Fruit fly (Drosophila melanogaster) whole organism, embryonic: Measurements from ENCODE around the gene CG13898.

ENCODE experiments used
- Atf6 ChIP-seq: fragments of 200-800 bp; sonication (Bioruptor generic); IDR thresholded peaks from 2 replicates; pipeline ENCODE4 v1.3.6; 2022; ENCODE audit warnings: missing biosample characterization, missing genetic modification characterization
- B-H2 ChIP-seq: fragments of 200-800 bp; sonication (Bioruptor generic); optimal IDR thresholded peaks from 2 replicates; lab custom pipeline; 2018; ENCODE audit warnings: missing biosample characterization, mild to moderate bottlenecking, missing genetic modification characterization
- BEAF-32 ChIP-seq: fragments of 200-800 bp; sonication (Bioruptor generic); optimal IDR thresholded peaks from 3 replicates; lab custom pipeline; 2017; ENCODE audit warnings: missing biosample characterization, missing genetic modification characterization, mild to moderate bottlenecking, moderate library complexity, missing genetic modification reagents
- Bdp1 ChIP-seq: fragments of 200-800 bp; sonication (Bioruptor generic); optimal IDR thresholded peaks from 3 replicates; lab custom pipeline; 2016; ENCODE audit warnings: missing biosample characterization, missing genetic modification characterization
- Blimp-1 ChIP-seq: fragments of 200-800 bp; sonication (Bioruptor generic); optimal IDR thresholded peaks from 3 replicates; lab custom pipeline; 2018; ENCODE audit warnings: missing biosample characterization, missing genetic modification characterization, mild to moderate bottlenecking, moderate library complexity, missing genetic modification reagents
- CG10979 ChIP-seq: fragments of 200-800 bp; sonication (Bioruptor generic); optimal IDR thresholded peaks from 2 replicates; lab custom pipeline; 2018; ENCODE audit warnings: missing biosample characterization, mild to moderate bottlenecking, missing genetic modification characterization, moderate library complexity
- CG11696 ChIP-seq: fragments of 200-800 bp; sonication (Bioruptor generic); IDR thresholded peaks from 2 replicates; pipeline ENCODE4 v1.3.6; 2022; ENCODE audit warnings: missing biosample characterization, missing genetic modification characterization
- CG15479 ChIP-seq: fragments of 200-800 bp; sonication (Bioruptor generic); optimal IDR thresholded peaks from 3 replicates; lab custom pipeline; 2019; ENCODE audit warnings: missing biosample characterization, mild to moderate bottlenecking, missing genetic modification characterization, moderate library complexity
- CG16779 ChIP-seq: fragments of 200-800 bp; sonication (Bioruptor generic); IDR thresholded peaks from 2 replicates; pipeline ENCODE4 v1.3.6; 2022; ENCODE audit warnings: missing biosample characterization, missing genetic modification characterization
- CG17385 ChIP-seq: fragments of 200-800 bp; sonication (Bioruptor generic); optimal IDR thresholded peaks from 3 replicates; lab custom pipeline; 2018; ENCODE audit warnings: missing biosample characterization, mild to moderate bottlenecking, missing genetic modification characterization
- CG17802 ChIP-seq: fragments of 200-800 bp; sonication (Bioruptor generic); optimal IDR thresholded peaks from 2 replicates; lab custom pipeline; 2018; ENCODE audit warnings: missing biosample characterization, mild to moderate bottlenecking, missing genetic modification characterization, moderate library complexity
- CG1792 ChIP-seq: fragments of 200-800 bp; sonication (Bioruptor generic); optimal IDR thresholded peaks from 2 replicates; lab custom pipeline; 2016; ENCODE audit warnings: missing biosample characterization, missing genetic modification characterization
- CG18599 ChIP-seq: fragments of 200-800 bp; sonication (Bioruptor generic); optimal IDR thresholded peaks from 3 replicates; lab custom pipeline; 2017; ENCODE audit warnings: missing biosample characterization, missing genetic modification characterization, mild to moderate bottlenecking, moderate library complexity, missing genetic modification reagents
- CG30403 ChIP-seq: fragments of 200-800 bp; sonication (Bioruptor generic); optimal IDR thresholded peaks from 3 replicates; lab custom pipeline; 2016; ENCODE audit warnings: missing biosample characterization, missing genetic modification characterization
- CG31224 ChIP-seq: fragments of 200-800 bp; sonication (Bioruptor generic); IDR thresholded peaks from 2 replicates; pipeline ENCODE4 v1.3.6; 2022; ENCODE audit warnings: missing biosample characterization, missing genetic modification characterization
- CG3281 ChIP-seq: fragments of 200-800 bp; sonication (Bioruptor generic); optimal IDR thresholded peaks from 3 replicates; lab custom pipeline; 2017; ENCODE audit warnings: missing biosample characterization, mild to moderate bottlenecking, missing genetic modification characterization
- CG33557 ChIP-seq: fragments of 200-800 bp; sonication (Bioruptor generic); optimal IDR thresholded peaks from 2 replicates; lab custom pipeline; 2019; ENCODE audit warnings: missing biosample characterization, mild to moderate bottlenecking, missing genetic modification characterization, moderate library complexity
- CG34376 ChIP-seq: fragments of 200-800 bp; sonication (Bioruptor generic); optimal IDR thresholded peaks from 2 replicates; lab custom pipeline; 2018; ENCODE audit warnings: missing biosample characterization, mild to moderate bottlenecking, missing genetic modification characterization
- CG3995 ChIP-seq: fragments of 200-800 bp; sonication (Bioruptor generic); optimal IDR thresholded peaks from 3 replicates; lab custom pipeline; 2016; ENCODE audit warnings: missing biosample characterization, missing genetic modification characterization
- CG7963 ChIP-seq: fragments of 200-800 bp; sonication (Bioruptor generic); IDR thresholded peaks from 3 replicates; pipeline ENCODE4 v1.3.6; 2022; ENCODE audit warnings: missing biosample characterization, missing genetic modification characterization; ENCODE audit not compliant: partially characterized antibody
- CkIIα-i1 ChIP-seq: fragments of 200-800 bp; sonication (Bioruptor generic); IDR thresholded peaks from 2 replicates; pipeline ENCODE4 v1.3.6; 2022; ENCODE audit warnings: missing biosample characterization, missing genetic modification characterization
- D ChIP-seq, 2 experiments: fragments of 200-800 bp in 1 of 2; fragments of >200 bp in 1 of 2; sonication (Bioruptor generic) in 1 of 2; optimal IDR thresholded peaks; 2 replicates in 1 of 2; 3 replicates in 1 of 2; lab custom pipeline; 2017; ENCODE audit warnings: mild to moderate bottlenecking in 1 of 2, missing biosample characterization in 1 of 2, missing genetic modification characterization in 1 of 2, missing genetic modification reagents in 1 of 2
- HLHmδ ChIP-seq: fragments of 200-800 bp; sonication (Bioruptor generic); optimal IDR thresholded peaks from 2 replicates; lab custom pipeline; 2018; ENCODE audit warnings: missing biosample characterization, mild to moderate bottlenecking, missing genetic modification characterization, moderate library complexity
- Lim3 ChIP-seq: fragments of 200-800 bp; sonication (Bioruptor generic); IDR thresholded peaks from 2 replicates; pipeline ENCODE4 v1.3.6; 2022; ENCODE audit warnings: missing biosample characterization, missing genetic modification characterization
- Mes4 ChIP-seq: fragments of 200-800 bp; sonication (Bioruptor generic); optimal IDR thresholded peaks from 2 replicates; lab custom pipeline; 2016; ENCODE audit warnings: missing biosample characterization, missing genetic modification characterization
- Myb ChIP-seq: fragments of 200-800 bp; sonication (Bioruptor generic); optimal IDR thresholded peaks from 2 replicates; lab custom pipeline; 2016; ENCODE audit warnings: missing biosample characterization, missing genetic modification characterization
- NC2α ChIP-seq: fragments of 200-800 bp; sonication (Bioruptor generic); optimal IDR thresholded peaks from 2 replicates; lab custom pipeline; 2016; ENCODE audit warnings: missing biosample characterization, missing genetic modification characterization
- Scr ChIP-seq: fragments of 200-800 bp; sonication (Bioruptor generic); IDR thresholded peaks from 2 replicates; pipeline ENCODE4 v1.3.6; 2022; ENCODE audit warnings: missing biosample characterization, missing genetic modification characterization; ENCODE audit not compliant: partially characterized antibody
- Sry-β ChIP-seq: fragments of 200-800 bp; sonication (Bioruptor generic); optimal IDR thresholded peaks from 2 replicates; lab custom pipeline; 2018; ENCODE audit warnings: missing biosample characterization, mild to moderate bottlenecking, missing genetic modification characterization, moderate library complexity
- Sry-δ ChIP-seq: fragments of 200-800 bp; sonication (Bioruptor generic); optimal IDR thresholded peaks from 2 replicates; lab custom pipeline; 2016; ENCODE audit warnings: missing biosample characterization, missing genetic modification characterization
- Xbp1 ChIP-seq: fragments of 200-800 bp; sonication (Bioruptor generic); optimal IDR thresholded peaks from 3 replicates; lab custom pipeline; 2016; ENCODE audit warnings: missing biosample characterization, mild to moderate bottlenecking, missing genetic modification characterization
- ab ChIP-seq: fragments of 200-800 bp; sonication (Bioruptor generic); optimal IDR thresholded peaks from 2 replicates; lab custom pipeline; 2016; ENCODE audit warnings: missing biosample characterization, missing genetic modification characterization
- br ChIP-seq: fragments of >200 bp; optimal IDR thresholded peaks from 2 replicates; lab custom pipeline; 2017
- cas ChIP-seq: fragments of 200-800 bp; sonication (Bioruptor generic); IDR thresholded peaks from 2 replicates; pipeline ENCODE4 v1.3.6; 2022; ENCODE audit warnings: missing biosample characterization, missing genetic modification characterization
- esg ChIP-seq: fragments of 200-800 bp; sonication (Bioruptor generic); conservative IDR thresholded peaks from 2 replicates; pipeline ENCODE4 v1.3.6; 2022; ENCODE audit warnings: missing biosample characterization, missing genetic modification characterization
- ewg ChIP-seq: fragments of 200-800 bp; sonication (Bioruptor generic); optimal IDR thresholded peaks from 3 replicates; lab custom pipeline; 2017; ENCODE audit warnings: mild to moderate bottlenecking, missing biosample characterization, missing genetic modification reagents, missing genetic modification characterization
- ham ChIP-seq: fragments of 200-800 bp; sonication (Bioruptor generic); IDR thresholded peaks from 2 replicates; pipeline ENCODE4 v1.3.6; 2022; ENCODE audit warnings: missing biosample characterization, missing genetic modification characterization
- hb ChIP-seq: fragments of 200-800 bp; sonication (Bioruptor generic); IDR thresholded peaks from 3 replicates; pipeline ENCODE4 v1.3.6; 2022; ENCODE audit warnings: missing biosample characterization, missing genetic modification characterization; ENCODE audit not compliant: partially characterized antibody
- kni ChIP-seq: fragments of 200-800 bp; sonication (Bioruptor generic); optimal IDR thresholded peaks from 3 replicates; lab custom pipeline; 2017; ENCODE audit warnings: mild to moderate bottlenecking, missing biosample characterization, missing genetic modification reagents, missing genetic modification characterization
- knrl ChIP-seq: fragments of 200-800 bp; sonication (Bioruptor generic); IDR thresholded peaks from 3 replicates; pipeline ENCODE4 v1.3.6; 2022; ENCODE audit warnings: missing biosample characterization, missing genetic modification characterization; ENCODE audit not compliant: partially characterized antibody
- mld ChIP-seq: fragments of 200-800 bp; sonication (Bioruptor generic); IDR thresholded peaks from 3 replicates; pipeline ENCODE4 v1.3.6; 2022; ENCODE audit warnings: missing biosample characterization, missing genetic modification characterization; ENCODE audit not compliant: partially characterized antibody
- onecut ChIP-seq: fragments of 200-800 bp; sonication (Bioruptor generic); IDR thresholded peaks from 2 replicates; pipeline ENCODE4 v1.3.6; 2022; ENCODE audit warnings: missing biosample characterization, missing genetic modification characterization
- sd ChIP-seq: fragments of 200-800 bp; sonication (Bioruptor generic); optimal IDR thresholded peaks from 3 replicates; lab custom pipeline; 2018; ENCODE audit warnings: missing biosample characterization, mild to moderate bottlenecking, missing genetic modification characterization, moderate library complexity
- slou ChIP-seq: fragments of 200-800 bp; sonication (Bioruptor generic); optimal IDR thresholded peaks from 3 replicates; lab custom pipeline; 2016; ENCODE audit warnings: missing biosample characterization, missing genetic modification characterization
- sqz ChIP-seq: fragments of 200-800 bp; sonication (Bioruptor generic); optimal IDR thresholded peaks from 3 replicates; lab custom pipeline; 2018; ENCODE audit warnings: missing biosample characterization, mild to moderate bottlenecking, missing genetic modification characterization
- ssp ChIP-seq: fragments of 200-800 bp; sonication (Bioruptor generic); IDR thresholded peaks from 2 replicates; pipeline ENCODE4 v1.3.6; 2022; ENCODE audit warnings: missing biosample characterization, missing genetic modification characterization
- tx ChIP-seq: fragments of 200-800 bp; sonication (Bioruptor generic); optimal IDR thresholded peaks from 2 replicates; lab custom pipeline; 2016; ENCODE audit warnings: missing biosample characterization, missing genetic modification characterization
- unc-4 ChIP-seq: fragments of 200-800 bp; sonication (Bioruptor generic); IDR thresholded peaks from 2 replicates; pipeline ENCODE4 v1.3.6; 2022; ENCODE audit warnings: missing biosample characterization, missing genetic modification characterization; ENCODE audit not compliant: partially characterized antibody
- zen2 ChIP-seq: fragments of 200-800 bp; sonication (Bioruptor generic); IDR thresholded peaks from 3 replicates; pipeline ENCODE4 v1.3.6; 2022; ENCODE audit warnings: missing biosample characterization, missing genetic modification characterization; ENCODE audit not compliant: partially characterized antibody

Gene CG13898

dm6 chr3L:799837-800513 is 3.9 kb downstream of the CG13898 start (continued):
- TF ChIP-seq tx (GFP tag; lab: Kevin White, UChicago) = no peak
- TF ChIP-seq Bdp1 (GFP tag; lab: Kevin White, UChicago) = no peak
- no peak for TF ChIP-seq cas (GFP tag; lab: Robert Waterston, UW)
- no peak for TF ChIP-seq knrl (GFP tag; lab: Robert Waterston, UW)
- TF ChIP-seq Lim3 = no peak
- peak; percentile 75 for TF ChIP-seq Blimp-1 (GFP tag; lab: Kevin White, UChicago)
- no peak for TF ChIP-seq CG11696 (GFP tag; lab: Robert Waterston, UW)
- TF ChIP-seq CG30403 = peak; percentile 28
- TF ChIP-seq hb (GFP tag; lab: Robert Waterston, UW) = no peak
- TF ChIP-seq D (optimal IDR thresholded peaks at IDR 0.05; lab: Kevin White, UChicago) = no peak
- TF ChIP-seq D (GFP tag; optimal IDR thresholded peaks at IDR 0.05; lab: Kevin White, UChicago) = peak; percentile 65
- no peak for TF ChIP-seq NC2α
- no peak for TF ChIP-seq sqz (GFP tag; lab: Kevin White, UChicago)
- no peak for TF ChIP-seq unc-4
- no peak for TF ChIP-seq CkIIα-i1
- no peak for TF ChIP-seq CG31224 (GFP tag; lab: Robert Waterston, UW)
- no peak for TF ChIP-seq CG15479 (GFP tag; lab: Kevin White, UChicago)
- TF ChIP-seq CG3995 = no peak
- TF ChIP-seq Xbp1 (GFP tag; lab: Kevin White, UChicago) = peak; percentile 40
- no peak for TF ChIP-seq Mes4 (GFP tag; lab: Kevin White, UChicago)
- peak; percentile 31; the same call in 1 of the 2 replicates for TF ChIP-seq esg (GFP tag; lab: Robert Waterston, UW)
- no peak for TF ChIP-seq B-H2 (GFP tag; lab: Kevin White, UChicago)
- TF ChIP-seq Sry-δ (GFP tag; lab: Kevin White, UChicago) = no peak
- peak; percentile 19 for TF ChIP-seq CG17385 (GFP tag; lab: Kevin White, UChicago)
- no peak for TF ChIP-seq Sry-β (GFP tag; lab: Kevin White, UChicago)
- no peak for TF ChIP-seq Atf6
- TF ChIP-seq CG18599 (GFP tag; lab: Kevin White, UChicago) = no peak
- peak; percentile 75 for TF ChIP-seq kni (GFP tag; lab: Kevin White, UChicago)
- peak; percentile 42; the same call in 1 of the 2 replicates for TF ChIP-seq ssp (GFP tag; lab: Robert Waterston, UW)
- peak; percentile 65 for TF ChIP-seq CG10979 (tag; lab: Kevin White, UChicago)
- no peak for TF ChIP-seq BEAF-32 (GFP tag; lab: Kevin White, UChicago)
- no peak for TF ChIP-seq onecut
- no peak for TF ChIP-seq CG34376 (GFP tag; lab: Kevin White, UChicago)
- TF ChIP-seq ham (GFP tag; lab: Robert Waterston, UW) = no peak
- no peak for TF ChIP-seq mld (GFP tag; lab: Robert Waterston, UW)
- no peak for TF ChIP-seq ab (GFP tag; lab: Kevin White, UChicago)
- no peak for TF ChIP-seq Scr (GFP tag; lab: Robert Waterston, UW)
- peak; percentile 18 for TF ChIP-seq ewg (GFP tag; lab: Kevin White, UChicago)
- no peak for TF ChIP-seq HLHmδ (GFP tag; lab: Kevin White, UChicago)
- TF ChIP-seq CG7963 (GFP tag; lab: Robert Waterston, UW) = no peak
- TF ChIP-seq Myb (GFP tag; lab: Kevin White, UChicago) = no peak
- TF ChIP-seq CG33557 (GFP tag; lab: Kevin White, UChicago) = no peak
- no peak for TF ChIP-seq CG1792 (GFP tag; lab: Kevin White, UChicago)
- no peak for TF ChIP-seq br
- no peak for TF ChIP-seq zen2
- no peak for TF ChIP-seq slou
- peak; percentile 37 for TF ChIP-seq sd
- no peak for TF ChIP-seq CG3281 (GFP tag; lab: Kevin White, UChicago)
- TF ChIP-seq CG17802 (tag; lab: Kevin White, UChicago) = peak; percentile 36
- TF ChIP-seq CG16779 (GFP tag; lab: Robert Waterston, UW) = no peak
